Worm (Caenorhabditis elegans): ENCODE measurements around the gene Y53G8AL.1.

- no peak for TF ChIP-seq egl-27 (tag; optimal IDR thresholded peaks at IDR 0.05)
- no peak for TF ChIP-seq daf-12 (tag; optimal IDR thresholded peaks at IDR 0.05)
- TF ChIP-seq unc-62 (GFP tag; optimal IDR thresholded peaks at IDR 0.05) = no peak
- no peak for TF ChIP-seq nhr-23 (tag; optimal IDR thresholded peaks at IDR 0.05)
- no peak for TF ChIP-seq fos-1 (tag; optimal IDR thresholded peaks at IDR 0.05)
- TF ChIP-seq pqm-1 (tag; optimal IDR thresholded peaks at IDR 0.05) = no peak
- no peak for TF ChIP-seq elt-1 (tag; optimal IDR thresholded peaks at IDR 0.05)
- no peak for TF ChIP-seq nhr-11 (tag; optimal IDR thresholded peaks at IDR 0.05)
- no peak for TF ChIP-seq egl-5 (tag; optimal IDR thresholded peaks at IDR 0.05)
- TF ChIP-seq mdl-1 (tag; optimal IDR thresholded peaks at IDR 0.05) = no peak
- TF ChIP-seq nhr-28 (tag; optimal IDR thresholded peaks at IDR 0.05) = no peak
- TF ChIP-seq fkh-10 (GFP tag; optimal IDR thresholded peaks at IDR 0.05) = no peak
Observed at ce11 chrIII:3197904-3198303, 35.0 kb upstream of the Y53G8AL.1 start.

All from whole organism, L3 larva.